Fruit fly (Drosophila melanogaster) whole organism, embryonic: ENCODE results near the gene CG32459.

ENCODE experiments used
- B-H2 ChIP-seq: fragments of 200-800 bp; sonication (Bioruptor generic); optimal IDR thresholded peaks from 2 replicates; lab custom pipeline; 2018; ENCODE audit warnings: missing biosample characterization, mild to moderate bottlenecking, missing genetic modification characterization
- C15 ChIP-seq: fragments of 200-800 bp; sonication (Bioruptor generic); IDR thresholded peaks from 3 replicates; pipeline ENCODE4 v1.3.6; 2022; ENCODE audit warnings: missing biosample characterization, missing genetic modification characterization
- CG10267 ChIP-seq: fragments of 200-800 bp; sonication (Bioruptor generic); optimal IDR thresholded peaks from 2 replicates; lab custom pipeline; 2018; ENCODE audit warnings: missing biosample characterization, mild to moderate bottlenecking, missing genetic modification characterization, moderate library complexity
- CG10366 ChIP-seq: fragments of 200-800 bp; sonication (Bioruptor generic); IDR thresholded peaks from 2 replicates; pipeline ENCODE4 v1.3.6; 2022; ENCODE audit warnings: missing biosample characterization, missing genetic modification characterization
- CG10543 ChIP-seq: fragments of 200-800 bp; sonication (Bioruptor generic); optimal IDR thresholded peaks from 3 replicates; lab custom pipeline; 2017; ENCODE audit warnings: missing biosample characterization, mild to moderate bottlenecking, missing genetic modification characterization, moderate library complexity
- CG1233 ChIP-seq: fragments of 200-800 bp; sonication (Bioruptor generic); optimal IDR thresholded peaks from 4 replicates; lab custom pipeline; 2018; ENCODE audit warnings: missing biosample characterization, mild to moderate bottlenecking, missing genetic modification characterization
- CG12769 ChIP-seq: fragments of 200-800 bp; sonication (Bioruptor generic); optimal IDR thresholded peaks from 2 replicates; lab custom pipeline; 2019; ENCODE audit warnings: missing biosample characterization, mild to moderate bottlenecking, missing genetic modification characterization, moderate library complexity
- CG13424 ChIP-seq: fragments of 200-800 bp; sonication (Bioruptor generic); optimal IDR thresholded peaks from 2 replicates; lab custom pipeline; 2019; ENCODE audit warnings: missing biosample characterization, mild to moderate bottlenecking, missing genetic modification characterization, moderate library complexity
- CG14050 ChIP-seq: fragments of 200-800 bp; sonication (Bioruptor generic); IDR thresholded peaks from 3 replicates; pipeline ENCODE4 v1.3.6; 2022; ENCODE audit warnings: missing biosample characterization, missing genetic modification characterization
- CG15479 ChIP-seq: fragments of 200-800 bp; sonication (Bioruptor generic); optimal IDR thresholded peaks from 3 replicates; lab custom pipeline; 2019; ENCODE audit warnings: missing biosample characterization, mild to moderate bottlenecking, missing genetic modification characterization, moderate library complexity
- CG16815 ChIP-seq: fragments of 200-800 bp; sonication (Bioruptor generic); optimal IDR thresholded peaks from 3 replicates; lab custom pipeline; 2017; ENCODE audit warnings: missing biosample characterization, mild to moderate bottlenecking, missing genetic modification characterization
- CG18011 ChIP-seq: fragments of 200-800 bp; sonication (Bioruptor generic); optimal IDR thresholded peaks from 2 replicates; lab custom pipeline; 2017; ENCODE audit warnings: missing biosample characterization, missing genetic modification characterization, mild to moderate bottlenecking, moderate library complexity, missing genotype
- CG2199 ChIP-seq: fragments of 200-800 bp; sonication (Bioruptor generic); IDR thresholded peaks from 3 replicates; pipeline ENCODE4 v1.3.6; 2022; ENCODE audit warnings: missing biosample characterization, missing genetic modification characterization
- CG2712 ChIP-seq: fragments of 200-800 bp; optimal IDR thresholded peaks from 3 replicates; lab custom pipeline; 2019; ENCODE audit warnings: missing biosample characterization, mild to moderate bottlenecking, missing genetic modification characterization, moderate library complexity
- CG3838 ChIP-seq: fragments of 200-800 bp; sonication (Bioruptor generic); optimal IDR thresholded peaks from 3 replicates; lab custom pipeline; 2016; ENCODE audit warnings: missing biosample characterization, missing genetic modification characterization
- CG5180 ChIP-seq: fragments of 200-800 bp; sonication (Bioruptor generic); optimal IDR thresholded peaks from 3 replicates; lab custom pipeline; 2017; ENCODE audit warnings: missing biosample characterization, missing genetic modification characterization, mild to moderate bottlenecking, moderate library complexity, missing genetic modification reagents
- CG6689 ChIP-seq: fragments of 200-800 bp; sonication (Bioruptor generic); IDR thresholded peaks from 2 replicates; pipeline ENCODE4 v1.3.6; 2022; ENCODE audit warnings: missing biosample characterization, missing genetic modification characterization
- CG8290 ChIP-seq, 3 experiments: fragments of 200-800 bp; sonication (Bioruptor generic); optimal IDR thresholded peaks; 2 replicates each; lab custom pipeline; 2016 to 2019; ENCODE audit warnings: missing biosample characterization in 3 of 3, missing genetic modification characterization in 3 of 3, mild to moderate bottlenecking in 2 of 3, moderate library complexity in 1 of 3
- CG9876 ChIP-seq: fragments of 200-800 bp; sonication (Bioruptor generic); optimal IDR thresholded peaks from 2 replicates; lab custom pipeline; 2016; ENCODE audit warnings: missing biosample characterization, missing genetic modification characterization
- Dad ChIP-seq: fragments of 200-800 bp; sonication (Bioruptor generic); optimal IDR thresholded peaks from 3 replicates; lab custom pipeline; 2016; ENCODE audit warnings: missing biosample characterization, missing genetic modification characterization
- Deaf1 ChIP-seq: fragments of 200-800 bp; optimal IDR thresholded peaks from 3 replicates; lab custom pipeline; 2019; ENCODE audit warnings: missing biosample characterization, mild to moderate bottlenecking, missing genetic modification characterization, moderate library complexity
- Doc3 ChIP-seq: fragments of 200-800 bp; sonication (Bioruptor generic); IDR thresholded peaks from 3 replicates; pipeline ENCODE4 v1.3.6; 2022; ENCODE audit warnings: missing biosample characterization, missing genetic modification characterization; ENCODE audit not compliant: partially characterized antibody
- GATAe ChIP-seq: fragments of 200-800 bp; sonication (Bioruptor generic); conservative IDR thresholded peaks from 2 replicates; pipeline ENCODE4 v1.3.6; 2022; ENCODE audit warnings: missing biosample characterization, missing genetic modification characterization
- H2.0 ChIP-seq: fragments of 200-800 bp; sonication (Bioruptor generic); IDR thresholded peaks from 2 replicates; pipeline ENCODE4 v1.3.6; 2022; ENCODE audit warnings: missing biosample characterization, missing genetic modification characterization
- HLH54F ChIP-seq: fragments of 200-800 bp; sonication (Bioruptor generic); optimal IDR thresholded peaks from 3 replicates; lab custom pipeline; 2016; ENCODE audit warnings: missing biosample characterization, missing genetic modification characterization
- Hmr ChIP-seq: fragments of 200-800 bp; sonication (Bioruptor generic); optimal IDR thresholded peaks from 3 replicates; lab custom pipeline; 2017; ENCODE audit warnings: mild to moderate bottlenecking, missing biosample characterization, missing genetic modification reagents, missing genetic modification characterization
- Mad ChIP-seq: fragments of 200-800 bp; sonication (Bioruptor generic); optimal IDR thresholded peaks from 2 replicates; lab custom pipeline; 2016; ENCODE audit warnings: missing biosample characterization, missing genetic modification characterization
- Sin3A ChIP-seq: fragments of >200 bp; optimal IDR thresholded peaks from 2 replicates; lab custom pipeline; 2018
- Sox102F ChIP-seq: fragments of 200-800 bp; sonication (Bioruptor generic); optimal IDR thresholded peaks from 2 replicates; lab custom pipeline; 2018; ENCODE audit warnings: missing biosample characterization, mild to moderate bottlenecking, missing genetic modification characterization, moderate library complexity
- Sry-β ChIP-seq: fragments of 200-800 bp; sonication (Bioruptor generic); optimal IDR thresholded peaks from 2 replicates; lab custom pipeline; 2018; ENCODE audit warnings: missing biosample characterization, mild to moderate bottlenecking, missing genetic modification characterization, moderate library complexity
- Trl ChIP-seq, 3 experiments: fragments of >200 bp in 2 of 3; fragments of 200-800 bp in 1 of 3; sonication (Bioruptor generic) in 1 of 3; optimal IDR thresholded peaks; 2 replicates in 1 of 3; 3 replicates in 2 of 3; lab custom pipeline; 2016 to 2017; ENCODE audit warnings: missing biosample characterization in 1 of 3, missing genetic modification characterization in 1 of 3
- cad ChIP-seq: fragments of >200 bp; optimal IDR thresholded peaks from 2 replicates; lab custom pipeline; 2017; ENCODE audit warnings: missing biosample characterization, missing genetic modification characterization
- cg ChIP-seq: fragments of 200-800 bp; sonication (Bioruptor generic); optimal IDR thresholded peaks from 3 replicates; lab custom pipeline; 2019; ENCODE audit warnings: missing biosample characterization, mild to moderate bottlenecking, missing genetic modification characterization, moderate library complexity
- chinmo ChIP-seq: fragments of 200-800 bp; sonication (Bioruptor generic); IDR thresholded peaks from 4 replicates; pipeline ENCODE4 v1.3.6; 2022; ENCODE audit warnings: missing biosample characterization, missing genetic modification characterization; ENCODE audit not compliant: partially characterized antibody
- da ChIP-seq: fragments of 200-800 bp; sonication (Bioruptor generic); optimal IDR thresholded peaks from 2 replicates; lab custom pipeline; 2016; ENCODE audit warnings: missing biosample characterization, missing genetic modification characterization
- fd102C ChIP-seq: fragments of 200-800 bp; sonication (Bioruptor generic); optimal IDR thresholded peaks from 2 replicates; lab custom pipeline; 2018; ENCODE audit warnings: missing biosample characterization, mild to moderate bottlenecking, missing genetic modification characterization, moderate library complexity
- jigr1 ChIP-seq: fragments of 200-800 bp; sonication (Bioruptor generic); IDR thresholded peaks from 3 replicates; pipeline ENCODE4 v1.3.6; 2022; ENCODE audit warnings: missing biosample characterization, missing genetic modification characterization
- pros ChIP-seq: fragments of 200-800 bp; sonication (Bioruptor generic); optimal IDR thresholded peaks from 3 replicates; lab custom pipeline; 2019; ENCODE audit warnings: missing biosample characterization, mild to moderate bottlenecking, missing genetic modification characterization, moderate library complexity
- scrt ChIP-seq: fragments of 200-800 bp; sonication (Bioruptor generic); optimal IDR thresholded peaks from 2 replicates; lab custom pipeline; 2018; ENCODE audit warnings: missing biosample characterization, mild to moderate bottlenecking, missing genetic modification characterization, moderate library complexity
- sens ChIP-seq: fragments of 200-800 bp; sonication (Bioruptor generic); peaks from one replicate; lab custom pipeline; 2016; ENCODE audit warnings: missing biosample characterization, missing genetic modification characterization
- sug ChIP-seq: fragments of 200-800 bp; optimal IDR thresholded peaks from 2 replicates; lab custom pipeline; 2019; ENCODE audit warnings: missing biosample characterization, mild to moderate bottlenecking, missing genetic modification characterization, moderate library complexity
- tap ChIP-seq: fragments of 200-800 bp; optimal IDR thresholded peaks from 3 replicates; lab custom pipeline; 2019; ENCODE audit warnings: missing biosample characterization, mild to moderate bottlenecking, missing genetic modification characterization, moderate library complexity
- toy ChIP-seq: fragments of 200-800 bp; sonication (Bioruptor generic); IDR thresholded peaks from 2 replicates; pipeline ENCODE4 v1.3.6; 2022; ENCODE audit warnings: missing biosample characterization, missing genetic modification characterization
- trem ChIP-seq: fragments of 200-800 bp; optimal IDR thresholded peaks from 3 replicates; lab custom pipeline; 2019; ENCODE audit warnings: missing biosample characterization, mild to moderate bottlenecking, missing genetic modification characterization, moderate library complexity

The CG32459 gene

dm6 chr3L:22851172-22852128 is 4.4 kb downstream of the CG32459 start (continued):
- 0 out of 3 replicates have a peak, but pooled peaks have one; percentile 18 for TF ChIP-seq Doc3 (GFP tag; lab: Robert Waterston, UW)
- peak; percentile 58 for TF ChIP-seq Deaf1 (tag; lab: Kevin White, UChicago)
- no peak for TF ChIP-seq H2.0
- TF ChIP-seq cg (GFP tag; lab: Kevin White, UChicago) = peak; percentile 35
- peak; percentile 61 for TF ChIP-seq sens (GFP tag; lab: Kevin White, UChicago)
- peak; percentile 33 for TF ChIP-seq pros (GFP tag; lab: Kevin White, UChicago)
- 0 out of 4 replicates have a peak, but pooled peaks have one; percentile 29 for TF ChIP-seq chinmo
- TF ChIP-seq, all 482 proteins: peak for 16

dm6 chr3L:22848940-22849339 is 6.9 kb downstream of the CG32459 start:
- TF ChIP-seq CG12769 (tag; lab: Kevin White, UChicago) (peak; percentile 12), CG2199 (GFP tag; lab: Robert Waterston, UW) (0 out of 3 replicates have a peak, but pooled peaks have one; percentile 65), Mad (no peak)

dm6 chr3L:22847679-22848118 is 8.2 kb downstream of the CG32459 start:
- TF ChIP-seq CG9876 (no peak), CG18011 (GFP tag; lab: Kevin White, UChicago) (no peak), trem (peak; percentile 9), fd102C (GFP tag; lab: Kevin White, UChicago) (no peak), cad (GFP tag; lab: Kevin White, UChicago) (peak; percentile 32), toy (no peak), CG13424 (no peak), jigr1 (no peak), CG8290 (GFP tag; optimal IDR thresholded peaks at IDR 0.05; lab: Kevin White, UChicago) (no peak), CG8290 (tag; optimal IDR thresholded peaks at IDR 0.05; lab: Kevin White, UChicago) (peak in 1 of 2 experiments; percentile 31), Doc3 (GFP tag; lab: Robert Waterston, UW) (peak; percentile 52; the same call in 2 of the 3 replicates), CG10267 (tag; lab: Kevin White, UChicago) (no peak), Dad (GFP tag; lab: Kevin White, UChicago) (no peak), B-H2 (GFP tag; lab: Kevin White, UChicago) (no peak), Sry-β (GFP tag; lab: Kevin White, UChicago) (no peak), scrt (no peak), CG2712 (peak; percentile 17), GATAe (no peak), Sin3A (lab: Kevin White, UChicago) (no peak), CG3838 (GFP tag; lab: Kevin White, UChicago) (no peak), tap (tag; lab: Kevin White, UChicago) (peak; percentile 44), HLH54F (GFP tag; lab: Kevin White, UChicago) (no peak), Hmr (GFP tag; lab: Kevin White, UChicago) (no peak), CG16815 (GFP tag; lab: Kevin White, UChicago) (no peak), CG6689 (GFP tag; lab: Robert Waterston, UW) (no peak), CG1233 (GFP tag; lab: Kevin White, UChicago) (no peak), CG10366 (GFP tag; lab: Robert Waterston, UW) (no peak), Sox102F (GFP tag; lab: Kevin White, UChicago) (no peak), da (GFP tag; lab: Kevin White, UChicago) (no peak), CG14050 (GFP tag; lab: Robert Waterston, UW) (no peak), C15 (GFP tag; lab: Robert Waterston, UW) (no peak), CG10543 (GFP tag; lab: Kevin White, UChicago) (no peak), CG5180 (GFP tag; lab: Kevin White, UChicago) (no peak), Trl (optimal IDR thresholded peaks at IDR 0.05; lab: Kevin White, UChicago) (no peak), Trl (GFP tag; optimal IDR thresholded peaks at IDR 0.05; lab: Kevin White, UChicago) (no peak), CG15479 (GFP tag; lab: Kevin White, UChicago) (no peak), sug (no peak)
